Worm (Caenorhabditis elegans): Measurements from ENCODE around the gene F15D4.4.

The F15D4.4 gene

DNA sequence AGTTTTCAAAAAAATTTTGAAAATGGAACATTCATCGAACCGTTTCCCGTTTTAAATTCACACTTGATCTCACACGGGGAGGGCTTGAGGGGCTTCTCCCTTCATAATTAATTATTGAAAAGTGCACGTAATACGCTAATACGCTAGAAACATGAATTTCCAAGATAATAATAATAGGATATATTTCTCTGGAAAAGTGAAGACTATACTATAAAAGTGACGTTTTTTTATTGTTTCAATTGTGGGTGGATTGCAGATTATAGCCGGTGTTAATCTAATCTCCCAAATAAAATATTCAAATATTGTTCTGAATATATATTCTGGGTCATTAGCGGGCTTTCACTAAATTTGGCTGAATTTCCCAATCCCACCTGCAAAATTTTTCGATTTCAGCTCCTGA, 9.2 kb downstream of the F15D4.4 start (continued):
- no peak for TF ChIP-seq hlh-17 (GFP tag; optimal IDR thresholded peaks at IDR 0.05; ENCODE audit: borderline replicate concordance)

DNA sequence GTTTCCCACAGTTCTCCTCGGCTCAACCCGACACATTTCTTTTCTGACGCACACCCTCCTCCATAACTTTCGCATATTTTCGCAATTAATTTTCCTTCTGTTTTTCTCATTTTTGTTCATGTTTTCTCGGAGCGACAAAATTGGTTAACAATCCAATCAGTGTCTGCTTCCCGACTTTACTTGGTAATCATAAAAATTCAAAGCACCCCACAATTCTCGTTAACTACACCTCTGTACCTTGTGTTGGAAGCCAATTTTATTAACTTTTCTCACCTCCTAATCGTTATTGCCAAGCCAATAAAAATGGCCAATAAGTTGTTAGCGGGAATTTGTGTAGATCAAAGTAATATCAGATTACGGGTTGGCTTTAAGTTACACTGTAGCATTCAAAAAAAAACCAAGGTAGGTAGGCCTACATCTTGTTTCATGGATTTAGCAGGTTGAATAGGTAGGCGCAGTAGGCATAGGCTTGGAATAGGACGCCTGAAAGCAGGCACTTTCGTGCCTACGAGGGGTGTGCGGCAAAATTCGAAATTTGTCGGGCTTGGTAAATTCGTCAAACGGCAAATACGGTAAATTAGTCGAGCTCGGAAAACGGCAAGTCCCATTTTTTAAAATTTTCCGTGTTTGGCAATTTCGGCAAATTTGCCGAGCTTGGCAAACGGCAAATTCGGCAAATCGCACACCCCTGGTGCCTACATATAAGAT, 12.3 kb downstream of the F15D4.4 start:
- TF ChIP-seq fkh-8 (tag; optimal IDR thresholded peaks at IDR 0.05) = peak; percentile 56
- TF ChIP-seq rnt-1 (tag; optimal IDR thresholded peaks at IDR 0.05) = no peak
- no peak for TF ChIP-seq swsn-7 (tag; optimal IDR thresholded peaks at IDR 0.05)
- TF ChIP-seq vab-15 (tag; optimal IDR thresholded peaks at IDR 0.05) = no peak
- no peak for TF ChIP-seq ceh-82 (tag; optimal IDR thresholded peaks at IDR 0.05)
- TF ChIP-seq nhr-237 (tag; optimal IDR thresholded peaks at IDR 0.05) = no peak
- TF ChIP-seq fkh-4 (tag; optimal IDR thresholded peaks at IDR 0.05; ENCODE audit: borderline replicate concordance) = no peak
- peak; percentile 24 for TF ChIP-seq lin-14 (GFP tag; optimal IDR thresholded peaks at IDR 0.05)
- TF ChIP-seq hpl-2 (GFP tag; optimal IDR thresholded peaks at IDR 0.05) = no peak
- TF ChIP-seq dsc-1 (tag; optimal IDR thresholded peaks at IDR 0.05) = no peak
- TF ChIP-seq nhr-71 (tag; optimal IDR thresholded peaks at IDR 0.05) = peak; percentile 21
- no peak for TF ChIP-seq mab-9 (GFP tag; IDR thresholded peaks at IDR 0.05)
- no peak for TF ChIP-seq lin-35 (GFP tag; optimal IDR thresholded peaks at IDR 0.05)
- no peak for TF ChIP-seq ces-1 (GFP tag; optimal IDR thresholded peaks at IDR 0.05)
- no peak for TF ChIP-seq lsy-2 (tag; optimal IDR thresholded peaks at IDR 0.05)
- TF ChIP-seq nhr-85 (tag) = peak; percentile 44
- TF ChIP-seq nhr-47 (tag; optimal IDR thresholded peaks at IDR 0.05) = peak; percentile 31
- TF ChIP-seq alr-1 (tag; optimal IDR thresholded peaks at IDR 0.05; ENCODE audit: borderline replicate concordance) = no peak
- TF ChIP-seq sox-4 (tag; optimal IDR thresholded peaks at IDR 0.05) = no peak
- TF ChIP-seq nhr-20 (tag; optimal IDR thresholded peaks at IDR 0.05) = no peak
- no peak for TF ChIP-seq efl-1 (optimal IDR thresholded peaks at IDR 0.05)
- TF ChIP-seq efl-1 (GFP tag; optimal IDR thresholded peaks at IDR 0.05 in 1 of 2) = peak in 1 of 2 experiments; percentile 32
- no peak for TF ChIP-seq dpl-1 (GFP tag; optimal IDR thresholded peaks at IDR 0.05)
- no peak for TF ChIP-seq tlp-1 (tag; optimal IDR thresholded peaks at IDR 0.05)
- TF ChIP-seq fkh-10 (GFP tag; optimal IDR thresholded peaks at IDR 0.05) = no peak
- TF ChIP-seq aha-1 (tag; optimal IDR thresholded peaks at IDR 0.05) = no peak

- TF ChIP-seq aly-2 (tag; optimal IDR thresholded peaks at IDR 0.05) (no peak), dsc-1 (tag; optimal IDR thresholded peaks at IDR 0.05) (peak; percentile 64)
These were observed 23.5 kb downstream of the F15D4.4 start for ce11 chrII:13219373-13219772.

DNA sequence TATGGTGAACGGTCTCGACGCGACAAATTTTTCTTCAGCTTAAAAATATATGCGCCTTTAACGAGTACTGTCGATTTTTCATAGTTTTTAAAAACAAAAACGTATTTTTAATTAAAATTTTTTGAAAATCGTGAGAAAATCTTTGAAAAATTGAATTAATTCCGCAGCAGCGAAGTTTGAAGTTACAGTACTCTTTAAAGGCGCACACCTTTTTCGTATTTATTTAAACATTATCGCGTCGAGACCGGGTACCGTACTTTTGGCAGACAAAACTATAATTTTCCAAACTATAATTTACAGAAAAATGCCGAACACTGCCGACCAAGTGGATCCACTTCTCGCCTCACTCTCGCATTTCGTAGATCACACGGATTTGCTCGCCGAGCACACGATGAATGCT, 27.1 kb downstream of the F15D4.4 start, which contains the start of gene F15D4.2:
Gene F15D4.2, plus strand, starts transcription at position 301 of the 400 bp plus-strand sequence.
- no peak for TF ChIP-seq nhr-20 (tag; optimal IDR thresholded peaks at IDR 0.05)
- no peak for TF ChIP-seq unc-62 (GFP tag; optimal IDR thresholded peaks at IDR 0.05)
- TF ChIP-seq skn-1 (tag; optimal IDR thresholded peaks at IDR 0.05) = no peak
- TF ChIP-seq efl-1 (optimal IDR thresholded peaks at IDR 0.05) = no peak
- peak in 1 of 2 experiments; percentile 29 for TF ChIP-seq efl-1 (GFP tag; optimal IDR thresholded peaks at IDR 0.05 in 1 of 2)
- no peak for TF ChIP-seq nhr-47 (tag; optimal IDR thresholded peaks at IDR 0.05)
- TF ChIP-seq pag-3 (tag; optimal IDR thresholded peaks at IDR 0.05; ENCODE audit: borderline replicate concordance, insufficient read depth) = no peak

DNA sequence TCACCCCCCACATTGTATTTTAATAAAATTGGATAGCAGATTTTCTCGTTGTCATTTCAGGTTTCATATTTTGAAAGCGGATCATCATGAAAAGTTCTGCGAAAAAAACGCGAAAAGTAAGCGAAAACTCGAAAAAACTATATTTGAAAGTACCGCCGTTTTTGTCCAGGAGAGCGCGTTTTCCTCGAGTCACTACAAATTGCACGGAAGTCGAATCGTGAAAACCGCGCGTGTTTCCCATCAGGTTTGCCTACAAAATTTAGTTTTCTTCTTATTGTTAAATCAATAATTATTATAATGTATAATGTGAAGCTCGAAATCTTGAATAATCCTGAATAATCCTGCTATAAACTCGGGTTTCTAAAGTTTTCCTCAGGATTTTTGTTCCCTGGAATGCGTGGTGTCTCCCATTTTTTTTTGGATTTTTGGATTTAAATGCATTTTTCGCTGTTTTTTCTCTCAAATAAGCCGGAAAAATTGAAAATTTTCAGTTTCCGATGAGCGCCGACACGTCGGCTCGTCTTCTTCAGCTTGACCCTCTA, 43.2 kb downstream of the F15D4.4 start, which contains the start of gene btf-1:
Gene btf-1, plus strand, starts transcription at position 492 of the 542 bp plus-strand sequence.
- TF ChIP-seq aly-2 (tag; optimal IDR thresholded peaks at IDR 0.05) = peak; percentile 52
- peak; percentile 64 for TF ChIP-seq snpc-4 (tag; optimal IDR thresholded peaks at IDR 0.05)
- peak; percentile 61 for TF ChIP-seq jun-1 (tag; optimal IDR thresholded peaks at IDR 0.05)
- TF ChIP-seq nhr-12 (tag; optimal IDR thresholded peaks at IDR 0.05) = no peak
- peak; percentile 84 for TF ChIP-seq sox-4 (tag; optimal IDR thresholded peaks at IDR 0.05)
- peak; percentile 43 for TF ChIP-seq zag-1 (tag; optimal IDR thresholded peaks at IDR 0.05)
- TF ChIP-seq xbp-1 (tag; optimal IDR thresholded peaks at IDR 0.05) = peak; percentile 86
- TF ChIP-seq mab-9 (GFP tag; IDR thresholded peaks at IDR 0.05) = peak; percentile 68; the same call in 1 of the 2 replicates
- peak; percentile 59 for TF ChIP-seq lin-15B (tag; optimal IDR thresholded peaks at IDR 0.05)
- TF ChIP-seq unc-86 (tag; optimal IDR thresholded peaks at IDR 0.05) = peak; percentile 82
- no peak for TF ChIP-seq pqm-1 (tag; optimal IDR thresholded peaks at IDR 0.05)
- TF ChIP-seq Y116A8C.19 (tag; optimal IDR thresholded peaks at IDR 0.05; ENCODE audit: borderline replicate concordance) = peak; percentile 55
- TF ChIP-seq lsy-2 (tag; optimal IDR thresholded peaks at IDR 0.05) = peak; percentile 74 to 84
- TF ChIP-seq egl-27 (tag; optimal IDR thresholded peaks at IDR 0.05) = peak in 1 of 2 experiments; percentile 12
- peak; percentile 87 for TF ChIP-seq irx-1 (tag; optimal IDR thresholded peaks at IDR 0.05)
- peak; percentile 83 for TF ChIP-seq swsn-7 (tag; optimal IDR thresholded peaks at IDR 0.05)
- TF ChIP-seq tlp-1 (tag; optimal IDR thresholded peaks at IDR 0.05) = no peak
- TF ChIP-seq mdl-1 (tag; optimal IDR thresholded peaks at IDR 0.05) = peak in 1 of 2 experiments; percentile 28
- peak; percentile 50 for TF ChIP-seq nhr-237 (tag; optimal IDR thresholded peaks at IDR 0.05)
